Fruit fly (Drosophila melanogaster) whole organism, wandering third instar larva: ENCODE measurements around the gene Syx5.

ENCODE experiments used
- Abd-B ChIP-seq: fragments of >200 bp; optimal IDR thresholded peaks from 2 replicates; lab custom pipeline; 2017; ENCODE audit warnings: missing biosample characterization, missing genetic modification characterization
- CG32264 ChIP-seq: fragments of 200-800 bp; sonication (Bioruptor generic); optimal IDR thresholded peaks from 2 replicates; lab custom pipeline; 2016; ENCODE audit warnings: missing biosample characterization, missing genetic modification characterization
- CG9705 ChIP-seq: fragments of 200-800 bp; sonication (Bioruptor generic); optimal IDR thresholded peaks from 2 replicates; lab custom pipeline; 2018; ENCODE audit warnings: missing biosample characterization, mild to moderate bottlenecking, missing genetic modification characterization
- CrebA ChIP-seq: fragments of 200-800 bp; sonication (Bioruptor generic); optimal IDR thresholded peaks from 2 replicates; lab custom pipeline; 2016; ENCODE audit warnings: missing biosample characterization, mild to moderate bottlenecking, missing genetic modification characterization, borderline replicate concordance
- Dfd ChIP-seq: fragments of >200 bp; optimal IDR thresholded peaks from 2 replicates; lab custom pipeline; 2017; ENCODE audit warnings: missing biosample characterization, missing genetic modification characterization
- Dif ChIP-seq: fragments of 200-275, 200-300 bp; sonication (Bioruptor generic); optimal IDR thresholded peaks from 2 replicates; lab custom pipeline; 2018; ENCODE audit warnings: missing biosample characterization, missing genetic modification characterization; ENCODE audit not compliant: partially characterized antibody
- GATAd ChIP-seq: sonication (Bioruptor generic); optimal IDR thresholded peaks from 2 replicates; lab custom pipeline; 2016; ENCODE audit warnings: missing biosample characterization, missing genetic modification characterization
- Hr78 ChIP-seq: fragments of >200 bp; optimal IDR thresholded peaks from 2 replicates; lab custom pipeline; 2017; ENCODE audit warnings: missing biosample characterization, missing genetic modification characterization
- Hr83 ChIP-seq: fragments of 200-300 bp; sonication (Bioruptor generic); optimal IDR thresholded peaks from 2 replicates; lab custom pipeline; 2016; ENCODE audit warnings: missing biosample characterization, mild to moderate bottlenecking, missing genetic modification characterization, moderate library complexity; ENCODE audit not compliant: poor library complexity, severe bottlenecking
- Jra ChIP-seq: sonication (Bioruptor generic); optimal IDR thresholded peaks from 2 replicates; lab custom pipeline; 2016; ENCODE audit warnings: missing biosample characterization, missing genetic modification characterization
- Myc ChIP-seq: fragments of >200 bp; optimal IDR thresholded peaks from 2 replicates; lab custom pipeline; 2017
- N ChIP-seq: fragments of >200 bp; optimal IDR thresholded peaks from 2 replicates; lab custom pipeline; 2018; ENCODE audit warnings: missing biosample characterization, missing external identifiers, missing genetic modification characterization
- OdsH ChIP-seq: fragments of 200-800 bp; sonication (Bioruptor generic); optimal IDR thresholded peaks from 2 replicates; lab custom pipeline; 2016; ENCODE audit warnings: missing biosample characterization, mild to moderate bottlenecking, missing genetic modification characterization
- Rel ChIP-seq, 2 experiments: fragments of 200-800 bp; sonication (Bioruptor generic) in 1 of 2; optimal IDR thresholded peaks; 2 replicates in 1 of 2; 3 replicates in 1 of 2; lab custom pipeline; 2016 to 2019; ENCODE audit warnings: mild to moderate bottlenecking in 2 of 2, missing biosample characterization in 2 of 2, missing genetic modification characterization in 2 of 2, moderate library complexity in 1 of 2
- Sp1 ChIP-seq: fragments of 200-800 bp; sonication (Bioruptor generic); optimal IDR thresholded peaks from 3 replicates; lab custom pipeline; 2019; ENCODE audit warnings: missing biosample characterization, mild to moderate bottlenecking, missing genetic modification characterization, moderate library complexity
- Vsx2 ChIP-seq: fragments of 200-300, 225-300 bp; sonication (Bioruptor generic); optimal IDR thresholded peaks from 2 replicates; lab custom pipeline; 2018; ENCODE audit warnings: missing biosample characterization, missing genetic modification characterization; ENCODE audit not compliant: partially characterized antibody
- brk ChIP-seq: fragments of 200-800 bp; sonication (Bioruptor generic); optimal IDR thresholded peaks from 2 replicates; lab custom pipeline; 2016; ENCODE audit warnings: missing biosample characterization, mild to moderate bottlenecking, missing genetic modification characterization
- dl ChIP-seq, 2 experiments: fragments of 175-275, 200-275 bp in 1 of 2; fragments of 200-275 bp in 1 of 2; sonication (Bioruptor generic); optimal IDR thresholded peaks; lab custom pipeline; 2018; ENCODE audit warnings: mild to moderate bottlenecking in 2 of 2, missing biosample characterization in 2 of 2, missing genetic modification characterization in 2 of 2, moderate library complexity in 2 of 2; ENCODE audit not compliant: partially characterized antibody in 2 of 2, insufficient read depth in 1 of 2
- dmrt93B ChIP-seq: fragments of 200-800 bp; sonication (Bioruptor generic); optimal IDR thresholded peaks from 2 replicates; lab custom pipeline; 2018; ENCODE audit warnings: missing biosample characterization, mild to moderate bottlenecking, missing genetic modification characterization
- dsf ChIP-seq: sonication (Bioruptor generic); optimal IDR thresholded peaks from 2 replicates; lab custom pipeline; 2016; ENCODE audit warnings: missing biosample characterization, missing genetic modification characterization, borderline replicate concordance
- ey ChIP-seq: fragments of 200-800 bp; sonication (Bioruptor generic); optimal IDR thresholded peaks from 2 replicates; lab custom pipeline; 2016; ENCODE audit warnings: missing biosample characterization, missing genetic modification characterization
- foxo ChIP-seq, 2 experiments: fragments of 200-800 bp; sonication (Bioruptor generic); optimal IDR thresholded peaks; 2 replicates in 1 of 2; 3 replicates in 1 of 2; lab custom pipeline; 2016 to 2017; ENCODE audit warnings: missing biosample characterization in 2 of 2, missing genetic modification characterization in 2 of 2
- fru ChIP-seq: fragments of 200-800 bp; sonication (Bioruptor generic); optimal IDR thresholded peaks from 3 replicates; lab custom pipeline; 2016; ENCODE audit warnings: missing biosample characterization, mild to moderate bottlenecking, missing genetic modification characterization
- h ChIP-seq: fragments of 200-800 bp; sonication (Bioruptor generic); optimal IDR thresholded peaks from 3 replicates; lab custom pipeline; 2016; ENCODE audit warnings: missing biosample characterization, mild to moderate bottlenecking, missing genetic modification characterization
- lola ChIP-seq: fragments of >200 bp; optimal IDR thresholded peaks from 2 replicates; lab custom pipeline; 2017; ENCODE audit warnings: missing biosample characterization, missing genetic modification characterization
- pan ChIP-seq: fragments of >200 bp; optimal IDR thresholded peaks from 2 replicates; lab custom pipeline; 2017
- psq ChIP-seq: fragments of 200-800 bp; sonication (Bioruptor generic); optimal IDR thresholded peaks from 3 replicates; lab custom pipeline; 2017; ENCODE audit warnings: missing biosample characterization, mild to moderate bottlenecking, missing genetic modification characterization, moderate library complexity
- sage ChIP-seq: fragments of 200-800 bp; sonication (Bioruptor generic); optimal IDR thresholded peaks from 2 replicates; lab custom pipeline; 2016; ENCODE audit warnings: missing biosample characterization, mild to moderate bottlenecking, missing genetic modification characterization
- sv ChIP-seq: fragments of 200-800 bp; sonication (Bioruptor generic); optimal IDR thresholded peaks from 3 replicates; lab custom pipeline; 2016; ENCODE audit warnings: missing biosample characterization, missing genetic modification characterization
- tai ChIP-seq: sonication (Bioruptor generic); optimal IDR thresholded peaks from 2 replicates; lab custom pipeline; 2016; ENCODE audit warnings: missing biosample characterization, missing genetic modification characterization
- usp ChIP-seq: fragments of >200 bp; optimal IDR thresholded peaks from 2 replicates; lab custom pipeline; 2017; ENCODE audit warnings: missing biosample characterization, missing genetic modification characterization
- woc ChIP-seq: sonication (Bioruptor generic); optimal IDR thresholded peaks from 2 replicates; lab custom pipeline; 2016; ENCODE audit warnings: missing biosample characterization, mild to moderate bottlenecking, missing genetic modification characterization

The Syx5 gene

dm6 chr2L:16315027-16315426, 7.9 kb downstream of the Syx5 start:
- no peak for TF ChIP-seq pan (lab: Kevin White, UChicago)
- TF ChIP-seq GATAd: no peak
- TF ChIP-seq CG9705 (GFP tag; lab: Kevin White, UChicago): peak; percentile 18
- peak; percentile 66 to 86 for TF ChIP-seq dl (GFP tag; optimal IDR thresholded peaks at IDR 0.05; lab: Kevin White, UChicago; ENCODE audit: insufficient read depth in 1 of 2, partially characterized antibody in 2 of 2)
- no peak for TF ChIP-seq dmrt93B (GFP tag; lab: Kevin White, UChicago)
- TF ChIP-seq fru (GFP tag; lab: Kevin White, UChicago): peak; percentile 68
- no peak for TF ChIP-seq tai
- TF ChIP-seq sage: peak; percentile 29
- TF ChIP-seq Jra (GFP tag; lab: Kevin White, UChicago): no peak
- no peak for TF ChIP-seq lola (GFP tag; lab: Kevin White, UChicago)
- no peak for TF ChIP-seq sv (GFP tag; lab: Kevin White, UChicago)
- TF ChIP-seq Sp1 (GFP tag; lab: Kevin White, UChicago): peak; percentile 28
- peak; percentile 0 for TF ChIP-seq woc (GFP tag; lab: Kevin White, UChicago)
- peak; percentile 31 for TF ChIP-seq h
- peak in 1 of 2 experiments; percentile 23 for TF ChIP-seq foxo (GFP tag; optimal IDR thresholded peaks at IDR 0.05; lab: Kevin White, UChicago)
- no peak for TF ChIP-seq Rel (GFP tag; optimal IDR thresholded peaks at IDR 0.05; lab: Kevin White, UChicago)
- peak; percentile 95 for TF ChIP-seq Rel (tag; optimal IDR thresholded peaks at IDR 0.05; lab: Kevin White, UChicago)

- no peak for TF ChIP-seq dsf
- TF ChIP-seq Jra (GFP tag; lab: Kevin White, UChicago): no peak
- TF ChIP-seq Hr78 (GFP tag; lab: Kevin White, UChicago): no peak
- no peak for TF ChIP-seq Rel (GFP tag; optimal IDR thresholded peaks at IDR 0.05; lab: Kevin White, UChicago)
- TF ChIP-seq Rel (tag; optimal IDR thresholded peaks at IDR 0.05; lab: Kevin White, UChicago): no peak
- TF ChIP-seq lola (GFP tag; lab: Kevin White, UChicago): no peak
- TF ChIP-seq usp (GFP tag; lab: Kevin White, UChicago): no peak
- no peak for TF ChIP-seq foxo (GFP tag; optimal IDR thresholded peaks at IDR 0.05; lab: Kevin White, UChicago)
- TF ChIP-seq sv (GFP tag; lab: Kevin White, UChicago): no peak
- TF ChIP-seq Dfd: no peak
- TF ChIP-seq OdsH (GFP tag; lab: Kevin White, UChicago): no peak
- no peak for TF ChIP-seq CG32264 (GFP tag; lab: Kevin White, UChicago)
- TF ChIP-seq CrebA (GFP tag; lab: Kevin White, UChicago): no peak
- no peak for TF ChIP-seq psq
- no peak for TF ChIP-seq Dif (GFP tag; lab: Kevin White, UChicago)
- no peak for TF ChIP-seq Abd-B
- no peak for TF ChIP-seq Hr83 (GFP tag; lab: Kevin White, UChicago)
These were observed 8.7 kb downstream of the Syx5 start for dm6 chr2L:16315844-16316243.

dm6 chr2L:16316410-16316809, 9.3 kb downstream of the Syx5 start:
- TF ChIP-seq Dif (GFP tag; lab: Kevin White, UChicago): no peak
- TF ChIP-seq Vsx2 (GFP tag; lab: Kevin White, UChicago): no peak
- no peak for TF ChIP-seq ey (GFP tag; lab: Kevin White, UChicago)
- no peak for TF ChIP-seq Myc (lab: Kevin White, UChicago)
- TF ChIP-seq N: no peak
- no peak for TF ChIP-seq GATAd
- no peak for TF ChIP-seq Rel (GFP tag; optimal IDR thresholded peaks at IDR 0.05; lab: Kevin White, UChicago)
- TF ChIP-seq Rel (tag; optimal IDR thresholded peaks at IDR 0.05; lab: Kevin White, UChicago): peak; percentile 27
- no peak for TF ChIP-seq CG32264 (GFP tag; lab: Kevin White, UChicago)

- no peak for TF ChIP-seq brk (GFP tag; lab: Kevin White, UChicago)
- no peak for TF ChIP-seq lola (GFP tag; lab: Kevin White, UChicago)
- TF ChIP-seq Hr83 (GFP tag; lab: Kevin White, UChicago): no peak
- TF ChIP-seq, all 38 proteins: peak for 0
These were observed 10.0 kb downstream of the Syx5 start for dm6 chr2L:16317131-16317530.
